Worm (Caenorhabditis elegans) whole organism, mixed stage, embryonic: ENCODE results near the gene BE10.4.
A peak's percentile ranks its signal among the peaks of the same experiment; 100 is the strongest.

Source experiments
- M03D4.4 ChIP-seq: sonication (generic microtip); optimal IDR thresholded peaks from 2 replicates; lab custom pipeline; 2017; ENCODE audit warnings: mild to moderate bottlenecking, missing genetic modification characterization, missing compliant biosample characterization
- blmp-1 ChIP-seq: fragments of 150-350 bp; optimal IDR thresholded peaks from 2 replicates; lab custom pipeline; 2014; ENCODE audit warnings: missing biosample characterization, missing genetic modification characterization
- ceh-39 ChIP-seq: fragments of 150-350 bp; optimal IDR thresholded peaks from 2 replicates; lab custom pipeline; 2014; ENCODE audit warnings: missing biosample characterization, missing genetic modification characterization
- ceh-43 ChIP-seq: fragments of 200-800 bp; sonication (Bioruptor generic); optimal IDR thresholded peaks from 2 replicates; lab custom pipeline; 2018; ENCODE audit warnings: mild to moderate bottlenecking, missing genetic modification characterization, moderate library complexity, missing compliant biosample characterization
- ceh-83 ChIP-seq: fragments of 200-800 bp; sonication (Bioruptor generic); optimal IDR thresholded peaks from 2 replicates; lab custom pipeline; 2018; ENCODE audit warnings: mild to moderate bottlenecking, missing genetic modification characterization, missing compliant biosample characterization
- ces-1 ChIP-seq: fragments of 150-350 bp; optimal IDR thresholded peaks from 2 replicates; lab custom pipeline; 2014; ENCODE audit warnings: missing biosample characterization, missing genetic modification reagents, missing genetic modification characterization
- cnd-1 ChIP-seq: fragments of 200-800 bp; sonication (Bioruptor generic); optimal IDR thresholded peaks from 2 replicates; lab custom pipeline; 2018; ENCODE audit warnings: mild to moderate bottlenecking, missing genetic modification characterization, missing compliant biosample characterization
- drap-1 ChIP-seq: fragments of 200-800 bp; sonication (Bioruptor generic); optimal IDR thresholded peaks from 3 replicates; lab custom pipeline; 2018; ENCODE audit warnings: mild to moderate bottlenecking, missing genetic modification characterization, missing compliant biosample characterization
- elt-1 ChIP-seq: sonication (generic microtip); optimal IDR thresholded peaks from 2 replicates; lab custom pipeline; 2017; ENCODE audit warnings: missing genetic modification characterization, mild to moderate bottlenecking, missing compliant biosample characterization, antibody characterized with exemption, moderate library complexity, borderline replicate concordance; ENCODE audit not compliant: insufficient read depth
- elt-3 ChIP-seq: fragments of 150-350 bp; optimal IDR thresholded peaks from 2 replicates; lab custom pipeline; 2014; ENCODE audit warnings: missing biosample characterization, missing genetic modification characterization
- flh-1 ChIP-seq: fragments of 200-800 bp; sonication (Bioruptor generic); optimal IDR thresholded peaks from 2 replicates; lab custom pipeline; 2018; ENCODE audit warnings: mild to moderate bottlenecking, missing genetic modification characterization, moderate library complexity, missing compliant biosample characterization
- ham-2 ChIP-seq: fragments of 200-800 bp; sonication (Bioruptor generic); optimal IDR thresholded peaks from 2 replicates; lab custom pipeline; 2018; ENCODE audit warnings: mild to moderate bottlenecking, missing genetic modification characterization, missing compliant biosample characterization
- hlh-1 ChIP-seq: fragments of 150-350 bp; optimal IDR thresholded peaks from 2 replicates; lab custom pipeline; 2014; ENCODE audit warnings: missing biosample characterization, missing genetic modification reagents, missing genetic modification characterization
- lin-32 ChIP-seq: fragments of 200-800 bp; sonication (Bioruptor generic); optimal IDR thresholded peaks from 2 replicates; lab custom pipeline; 2018; ENCODE audit warnings: mild to moderate bottlenecking, missing genetic modification characterization, missing compliant biosample characterization
- mep-1 ChIP-seq: fragments of 150-350 bp; optimal IDR thresholded peaks from 2 replicates; lab custom pipeline; 2017; ENCODE audit warnings: missing biosample characterization, missing genetic modification reagents, missing genetic modification characterization, inconsistent platforms
- mls-2 ChIP-seq: sonication (generic microtip); optimal IDR thresholded peaks from 2 replicates; lab custom pipeline; 2016; ENCODE audit warnings: mild to moderate bottlenecking, missing genetic modification characterization, moderate library complexity, missing compliant biosample characterization
- nhr-2 ChIP-seq: fragments of 150-350 bp; optimal IDR thresholded peaks from 2 replicates; lab custom pipeline; 2014; ENCODE audit warnings: missing biosample characterization, missing genetic modification characterization
- nhr-28 ChIP-seq: fragments of 150-350 bp; optimal IDR thresholded peaks from 2 replicates; lab custom pipeline; 2014; ENCODE audit warnings: missing biosample characterization, missing genetic modification characterization
- nhr-76 ChIP-seq: sonication (generic microtip); optimal IDR thresholded peaks from 2 replicates; lab custom pipeline; 2017; ENCODE audit warnings: missing biosample characterization, missing genetic modification characterization
- pha-4 ChIP-seq: fragments of 150-350 bp; optimal IDR thresholded peaks from 2 replicates; lab custom pipeline; 2018; ENCODE audit warnings: missing biosample characterization, missing genetic modification reagents, missing genetic modification characterization
- sem-2 ChIP-seq: fragments of 200-800 bp; sonication (Bioruptor generic); optimal IDR thresholded peaks from 2 replicates; lab custom pipeline; 2018; ENCODE audit warnings: mild to moderate bottlenecking, missing genetic modification characterization, missing compliant biosample characterization
- snpc-4 ChIP-seq: fragments of 150-350 bp; optimal IDR thresholded peaks from 2 replicates; lab custom pipeline; 2014; ENCODE audit warnings: missing biosample characterization, missing genetic modification characterization
- tbx-8 ChIP-seq: fragments of 200-800 bp; sonication (Bioruptor generic); optimal IDR thresholded peaks from 2 replicates; lab custom pipeline; 2018; ENCODE audit warnings: mild to moderate bottlenecking, missing genetic modification characterization, moderate library complexity, missing compliant biosample characterization
- unc-120 ChIP-seq: sonication (generic microtip); optimal IDR thresholded peaks from 2 replicates; lab custom pipeline; 2017; ENCODE audit warnings: missing genetic modification characterization, missing compliant biosample characterization; ENCODE audit not compliant: poor library complexity, severe bottlenecking
- unc-39 ChIP-seq: fragments of 150-350 bp; optimal IDR thresholded peaks from 2 replicates; lab custom pipeline; 2014; ENCODE audit warnings: missing biosample characterization, missing genetic modification characterization
- unc-62 ChIP-seq: fragments of 150-350 bp; optimal IDR thresholded peaks from 2 replicates; lab custom pipeline; 2014; ENCODE audit warnings: missing biosample characterization, missing genetic modification reagents, missing genetic modification characterization
- ztf-11 ChIP-seq: fragments of 150-350 bp; optimal IDR thresholded peaks from 2 replicates; lab custom pipeline; 2014; ENCODE audit warnings: missing biosample characterization, missing genetic modification characterization

BE10.4 gene

ce11 chrIII:12785427-12785826 lies 27.9 kb upstream of the BE10.4 start:
- TF ChIP-seq ztf-11 (tag; lab: Kevin White, UChicago) (no peak), ham-2 (GFP tag; lab: Kevin White, UChicago) (no peak)
- TF ChIP-seq, all 35 proteins: peak for 0

ce11 chrIII:12788239-12788638 lies 25.1 kb upstream of the BE10.4 start:
- TF ChIP-seq elt-1 (tag; lab: Kevin White, UChicago) (no peak), blmp-1 (no peak), sem-2 (GFP tag; lab: Kevin White, UChicago) (no peak), unc-62 (GFP tag; lab: Kevin White, UChicago) (no peak), ces-1 (GFP tag; lab: Kevin White, UChicago) (no peak), flh-1 (GFP tag; lab: Kevin White, UChicago) (no peak), pha-4 (tag; lab: Kevin White, UChicago) (no peak), drap-1 (GFP tag; lab: Kevin White, UChicago) (no peak), mep-1 (tag; lab: Kevin White, UChicago) (no peak), cnd-1 (tag; lab: Kevin White, UChicago) (no peak)
- TF ChIP-seq, all 35 proteins: peak for 0

- no peak for TF ChIP-seq mls-2 (tag; lab: Kevin White, UChicago)
Measured at ce11 chrIII:12789420-12789819, 23.9 kb upstream of the BE10.4 start, which contains the start of gene BE10.1. Gene BE10.1, minus strand, starts transcription at chrIII:12789520.

ce11 chrIII:12794200-12794599 lies 19.1 kb upstream of the BE10.4 start:
- TF ChIP-seq nhr-76 (tag; lab: Kevin White, UChicago) (no peak), elt-1 (tag; lab: Kevin White, UChicago) (no peak), mls-2 (tag; lab: Kevin White, UChicago) (no peak), M03D4.4 (tag; lab: Kevin White, UChicago) (no peak), sem-2 (GFP tag; lab: Kevin White, UChicago) (no peak), ham-2 (GFP tag; lab: Kevin White, UChicago) (no peak), elt-3 (tag; lab: Kevin White, UChicago) (no peak), ceh-83 (GFP tag; lab: Kevin White, UChicago) (no peak), tbx-8 (GFP tag; lab: Kevin White, UChicago) (no peak), cnd-1 (tag; lab: Kevin White, UChicago) (no peak), blmp-1 (no peak), nhr-28 (tag; lab: Kevin White, UChicago) (no peak), unc-120 (no peak), ceh-39 (tag; lab: Kevin White, UChicago) (no peak), snpc-4 (tag; lab: Kevin White, UChicago) (no peak), lin-32 (no peak), drap-1 (GFP tag; lab: Kevin White, UChicago) (no peak)

ce11 chrIII:12798469-12798868 lies 14.8 kb upstream of the BE10.4 start, which contains the start of gene agmo-1:
Gene agmo-1, minus strand, starts transcription at chrIII:12798569.
- TF ChIP-seq lin-32 (no peak), M03D4.4 (tag; lab: Kevin White, UChicago) (no peak), tbx-8 (GFP tag; lab: Kevin White, UChicago) (no peak), unc-39 (tag; lab: Kevin White, UChicago) (no peak), mep-1 (tag; lab: Kevin White, UChicago) (no peak), flh-1 (GFP tag; lab: Kevin White, UChicago) (no peak), unc-62 (GFP tag; lab: Kevin White, UChicago) (no peak), drap-1 (GFP tag; lab: Kevin White, UChicago) (no peak), ceh-43 (GFP tag; lab: Kevin White, UChicago) (no peak), blmp-1 (no peak), ham-2 (GFP tag; lab: Kevin White, UChicago) (no peak), sem-2 (GFP tag; lab: Kevin White, UChicago) (no peak), nhr-2 (tag; lab: Kevin White, UChicago) (no peak), unc-120 (no peak), elt-3 (tag; lab: Kevin White, UChicago) (no peak), ces-1 (GFP tag; lab: Kevin White, UChicago) (no peak)

- TF ChIP-seq elt-1 (tag; lab: Kevin White, UChicago) (peak; percentile 70), blmp-1 (peak; percentile 96), hlh-1 (tag; lab: Kevin White, UChicago) (no peak), ham-2 (GFP tag; lab: Kevin White, UChicago) (peak; percentile 95)
Measured at ce11 chrIII:12800529-12800928, 12.8 kb upstream of the BE10.4 start.
